Worm (Caenorhabditis elegans): ENCODE measurements around the gene fbxa-218.

- TF ChIP-seq ets-7 (tag; optimal IDR thresholded peaks at IDR 0.05) = no peak
- TF ChIP-seq flt-1 (GFP tag; IDR thresholded peaks at IDR 0.05) = no peak
- no peak for TF ChIP-seq tbx-37 (GFP tag; conservative IDR thresholded peaks at IDR 0.05)
- no peak for TF ChIP-seq ama-1 (optimal IDR thresholded peaks at IDR 0.05)
- TF ChIP-seq F13C5.2 (tag; optimal IDR thresholded peaks at IDR 0.05) = no peak
- no peak for TF ChIP-seq tra-4 (tag; optimal IDR thresholded peaks at IDR 0.05)
- no peak for TF ChIP-seq hnd-1 (tag; optimal IDR thresholded peaks at IDR 0.05)
- TF ChIP-seq B0310.2 (tag; optimal IDR thresholded peaks at IDR 0.05) = no peak
- no peak for TF ChIP-seq tbx-11 (GFP tag; IDR thresholded peaks at IDR 0.05)
Measured at ce11 chrIII:12421708-12422107, 14.6 kb upstream of the fbxa-218 start, which contains the start of gene tat-1.

Measured in whole organism, early embryonic.